Worm (Caenorhabditis elegans): ENCODE data around the gene F34D10.3.

- TF ChIP-seq W03F9.2 (tag; optimal IDR thresholded peaks at IDR 0.05), result no peak
- no peak for TF ChIP-seq him-1 (tag; optimal IDR thresholded peaks at IDR 0.05)
Measured at ce11 chrIII:3768200-3768599, 34.1 kb downstream of the F34D10.3 start, which contains the start of gene gmeb-3.

Measured in whole organism, L4/young adult.